Worm (Caenorhabditis elegans) whole organism, L2 larva: Measurements from ENCODE around the gene lron-2.

Experiments
- aly-2 ChIP-seq: fragments of 150-350 bp; optimal IDR thresholded peaks from 2 replicates; lab custom pipeline; 2014; ENCODE audit warnings: missing biosample characterization, missing genetic modification characterization
- blmp-1 ChIP-seq: sonication (generic microtip); optimal IDR thresholded peaks from 2 replicates; lab custom pipeline; 2017; ENCODE audit warnings: missing genetic modification characterization, mild to moderate bottlenecking, missing compliant biosample characterization, antibody characterized with exemption, moderate library complexity; ENCODE audit not compliant: insufficient read depth
- elt-1 ChIP-seq: fragments of 150-350 bp; optimal IDR thresholded peaks from 2 replicates; lab custom pipeline; 2014; ENCODE audit warnings: missing biosample characterization, missing genetic modification characterization
- elt-3 ChIP-seq: sonication (generic microtip); optimal IDR thresholded peaks from 2 replicates; lab custom pipeline; 2017; ENCODE audit warnings: missing biosample characterization, missing genetic modification characterization
- lin-13 ChIP-seq: fragments of 150-350 bp; optimal IDR thresholded peaks from 2 replicates; lab custom pipeline; 2014; ENCODE audit warnings: missing biosample characterization, missing genetic modification reagents, missing genetic modification characterization
- lin-39 ChIP-seq: fragments of 150-350 bp; optimal IDR thresholded peaks from 2 replicates; lab custom pipeline; 2014; ENCODE audit warnings: missing biosample characterization, missing genetic modification reagents, missing genetic modification characterization
- mdl-1 ChIP-seq, 2 experiments: fragments of 150-350 bp in 1 of 2; sonication (generic microtip) in 1 of 2; optimal IDR thresholded peaks; 2 replicates each; lab custom pipeline; 2017; ENCODE audit warnings: missing biosample characterization in 2 of 2, missing genetic modification characterization in 2 of 2
- nhr-25 ChIP-seq: fragments of 150-350 bp; sonication (generic microtip); optimal IDR thresholded peaks from 3 replicates; lab custom pipeline; 2014; ENCODE audit warnings: missing biosample characterization, missing genetic modification characterization
- nhr-77 ChIP-seq: fragments of 150-350 bp; optimal IDR thresholded peaks from 2 replicates; lab custom pipeline; 2014; ENCODE audit warnings: missing biosample characterization, missing genetic modification characterization
- sma-9 ChIP-seq, 2 experiments: fragments of 150-350 bp in 1 of 2; sonication (generic microtip) in 1 of 2; optimal IDR thresholded peaks; 2 replicates each; lab custom pipeline; 2014 to 2016; ENCODE audit warnings: missing genetic modification characterization in 2 of 2, mild to moderate bottlenecking in 1 of 2, missing biosample characterization in 1 of 2, missing compliant biosample characterization in 1 of 2, missing genetic modification reagents in 1 of 2, moderate library complexity in 1 of 2
- snpc-4 ChIP-seq: fragments of 150-350 bp; optimal IDR thresholded peaks from 2 replicates; lab custom pipeline; 2014; ENCODE audit warnings: missing biosample characterization, missing genetic modification characterization
- unc-39 ChIP-seq: fragments of 150-350 bp; optimal IDR thresholded peaks from 2 replicates; lab custom pipeline; 2014; ENCODE audit warnings: missing biosample characterization, missing genetic modification characterization
- unc-62 ChIP-seq: fragments of 150-350 bp; optimal IDR thresholded peaks from 2 replicates; lab custom pipeline; 2014; ENCODE audit warnings: missing biosample characterization, missing genetic modification reagents, missing genetic modification characterization

DNA sequence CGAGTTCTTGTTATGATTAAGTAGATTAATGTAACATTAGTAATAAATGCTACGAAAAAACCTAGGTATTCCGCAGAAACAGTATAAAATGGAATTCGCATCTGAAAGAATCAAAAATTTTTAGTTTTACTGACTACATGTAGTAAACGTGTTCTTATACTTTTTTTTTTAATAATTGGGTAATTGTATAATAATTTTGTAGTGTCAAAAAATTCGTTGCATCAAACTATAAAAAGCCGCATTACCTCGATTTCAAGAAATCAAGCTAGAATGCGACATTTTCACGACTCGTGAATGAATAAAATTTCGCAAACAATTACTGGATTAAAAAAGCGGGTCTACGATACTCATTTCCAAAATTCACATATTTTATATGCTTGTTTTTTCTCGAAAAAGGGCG is 38.2 kb downstream of the lron-2 start, which contains the start of gene str-94:
- TF ChIP-seq elt-1 (tag; lab: Kevin White, UChicago) (no peak), lin-39 (tag; lab: Kevin White, UChicago) (no peak), blmp-1 (tag; lab: Kevin White, UChicago) (no peak), nhr-77 (tag; lab: Kevin White, UChicago) (no peak), nhr-25 (no peak), unc-62 (GFP tag; lab: Kevin White, UChicago) (no peak), elt-3 (no peak), mdl-1 (tag; optimal IDR thresholded peaks at IDR 0.05; lab: Kevin White, UChicago) (no peak), snpc-4 (tag; lab: Kevin White, UChicago) (no peak), sma-9 (GFP tag; optimal IDR thresholded peaks at IDR 0.05; lab: Kevin White, UChicago) (no peak), sma-9 (tag; optimal IDR thresholded peaks at IDR 0.05; lab: Kevin White, UChicago) (no peak), aly-2 (tag; lab: Kevin White, UChicago) (no peak), lin-13 (GFP tag; lab: Kevin White, UChicago) (no peak), unc-39 (tag; lab: Kevin White, UChicago) (no peak)
